Worm (Caenorhabditis elegans): ENCODE results near the gene srw-44.

The srw-44 gene

ce11 chrV:16726915-16727314 lies 46.8 kb downstream of the srw-44 start, which contains the start of gene T25E12.14:
Gene T25E12.14, plus strand, starts transcription at chrV:16727215.
- TF ChIP-seq lsy-2 (tag; optimal IDR thresholded peaks at IDR 0.05) (no peak), nhr-2 (tag; optimal IDR thresholded peaks at IDR 0.05) (no peak), ceh-39 (tag; optimal IDR thresholded peaks at IDR 0.05) (no peak), tbx-8 (GFP tag; optimal IDR thresholded peaks at IDR 0.05) (no peak), mls-2 (tag; optimal IDR thresholded peaks at IDR 0.05) (no peak), mep-1 (tag; optimal IDR thresholded peaks at IDR 0.05) (no peak), bed-3 (GFP tag; optimal IDR thresholded peaks at IDR 0.05) (no peak), nhr-12 (tag; optimal IDR thresholded peaks at IDR 0.05) (no peak), unc-120 (tag; optimal IDR thresholded peaks at IDR 0.05; ENCODE audit: poor library complexity, severe bottlenecking) (no peak), hlh-1 (tag; optimal IDR thresholded peaks at IDR 0.05) (no peak), nhr-76 (tag; optimal IDR thresholded peaks at IDR 0.05) (no peak)

- TF ChIP-seq nhr-2 (tag; optimal IDR thresholded peaks at IDR 0.05) (no peak), unc-62 (GFP tag; optimal IDR thresholded peaks at IDR 0.05) (no peak), unc-39 (tag; optimal IDR thresholded peaks at IDR 0.05) (no peak), mep-1 (tag; optimal IDR thresholded peaks at IDR 0.05) (no peak), sptf-1 (tag; optimal IDR thresholded peaks at IDR 0.05) (no peak), bed-3 (GFP tag; optimal IDR thresholded peaks at IDR 0.05) (no peak), hlh-1 (tag; optimal IDR thresholded peaks at IDR 0.05) (no peak), ceh-43 (GFP tag; optimal IDR thresholded peaks at IDR 0.05) (no peak), nhr-237 (tag; optimal IDR thresholded peaks at IDR 0.05) (no peak), mab-5 (tag; optimal IDR thresholded peaks at IDR 0.05) (no peak), nhr-12 (tag; optimal IDR thresholded peaks at IDR 0.05) (no peak), elt-1 (tag; optimal IDR thresholded peaks at IDR 0.05; ENCODE audit: borderline replicate concordance, insufficient read depth) (no peak), blmp-1 (tag; optimal IDR thresholded peaks at IDR 0.05) (no peak), lin-13 (tag; optimal IDR thresholded peaks at IDR 0.05) (no peak)
Measured at ce11 chrV:16728431-16728830, 48.4 kb downstream of the srw-44 start, which contains the start of gene fbxa-127. Gene fbxa-127, plus strand, starts transcription at chrV:16728731.

- TF ChIP-seq flh-1 (GFP tag; optimal IDR thresholded peaks at IDR 0.05) (no peak), hlh-1 (tag; optimal IDR thresholded peaks at IDR 0.05) (no peak)
Measured at ce11 chrV:16729961-16730360, 49.9 kb downstream of the srw-44 start, which contains the start of gene srz-99. Gene srz-99, plus strand, starts transcription at chrV:16730261.

ce11 chrV:16731600-16731999 lies 51.5 kb downstream of the srw-44 start, which contains the start of gene srz-100:
Gene srz-100, plus strand, starts transcription at chrV:16731900.
- no peak for TF ChIP-seq bed-3 (GFP tag; optimal IDR thresholded peaks at IDR 0.05)
- no peak for TF ChIP-seq ceh-39 (tag; optimal IDR thresholded peaks at IDR 0.05)
- no peak for TF ChIP-seq sem-2 (GFP tag; optimal IDR thresholded peaks at IDR 0.05)
- TF ChIP-seq hlh-1 (tag; optimal IDR thresholded peaks at IDR 0.05), result no peak
- TF ChIP-seq mab-5 (tag; optimal IDR thresholded peaks at IDR 0.05), result no peak
- TF ChIP-seq snpc-4 (tag; optimal IDR thresholded peaks at IDR 0.05), result no peak
- no peak for TF ChIP-seq nhr-28 (tag; optimal IDR thresholded peaks at IDR 0.05)
- no peak for TF ChIP-seq sptf-1 (tag; optimal IDR thresholded peaks at IDR 0.05)
- TF ChIP-seq elt-3 (tag; optimal IDR thresholded peaks at IDR 0.05), result no peak
- no peak for TF ChIP-seq drap-1 (GFP tag; optimal IDR thresholded peaks at IDR 0.05)
- TF ChIP-seq lin-32 (GFP tag; optimal IDR thresholded peaks at IDR 0.05), result no peak
- no peak for TF ChIP-seq mep-1 (tag; optimal IDR thresholded peaks at IDR 0.05)
- TF ChIP-seq unc-120 (tag; optimal IDR thresholded peaks at IDR 0.05; ENCODE audit: poor library complexity, severe bottlenecking), result no peak

Measured in whole organism, mixed stage, embryonic.